Worm (Caenorhabditis elegans) whole organism, young adult: ENCODE data around the gene lem-4.

ENCODE experiments used
- D2030.7 ChIP-seq: fragments of 200-800 bp; sonication (Bioruptor generic); IDR thresholded peaks from 2 replicates; pipeline ENCODE4 v1.3.6; 2022; ENCODE audit warnings: missing genetic modification reagents, missing genetic modification characterization, missing compliant biosample characterization
- F10E7.11 ChIP-seq: sonication (generic microtip); optimal IDR thresholded peaks from 2 replicates; lab custom pipeline; 2017; ENCODE audit warnings: mild to moderate bottlenecking, missing genetic modification characterization, moderate library complexity, missing compliant biosample characterization
- F23B12.7 ChIP-seq: sonication (generic microtip); optimal IDR thresholded peaks from 2 replicates; lab custom pipeline; 2017; ENCODE audit warnings: missing genetic modification characterization, mild to moderate bottlenecking, missing compliant biosample characterization, antibody characterized with exemption, moderate library complexity; ENCODE audit not compliant: insufficient read depth
- F49E8.2 ChIP-seq: sonication (generic microtip); optimal IDR thresholded peaks from 3 replicates; lab custom pipeline; 2017; ENCODE audit warnings: missing genetic modification characterization, mild to moderate bottlenecking, missing compliant biosample characterization, antibody characterized with exemption, moderate library complexity; ENCODE audit not compliant: insufficient read depth
- K11D2.4 ChIP-seq: fragments of 200-800 bp; sonication (Bioruptor generic); IDR thresholded peaks from 2 replicates; pipeline ENCODE4 v1.3.6; 2022; ENCODE audit warnings: missing genetic modification reagents, missing genetic modification characterization, missing compliant biosample characterization
- Y56A3A.18 ChIP-seq: fragments of 200-800 bp; sonication (Bioruptor generic); IDR thresholded peaks from 2 replicates; pipeline ENCODE4 v1.3.6; 2022; ENCODE audit warnings: missing genetic modification reagents, missing genetic modification characterization, missing compliant biosample characterization
- aptf-3 ChIP-seq: fragments of 200-800 bp; sonication (Bioruptor generic); IDR thresholded peaks from 2 replicates; pipeline ENCODE4 v1.3.6; 2022; ENCODE audit warnings: missing genetic modification characterization, missing compliant biosample characterization
- attf-5 ChIP-seq: fragments of 200-800 bp; sonication (Bioruptor generic); optimal IDR thresholded peaks from 2 replicates; lab custom pipeline; 2018; ENCODE audit warnings: mild to moderate bottlenecking, missing genetic modification characterization, missing compliant biosample characterization
- cebp-1 ChIP-seq, 2 experiments: fragments of 200-800 bp in 1 of 2; sonication (Bioruptor generic) in 1 of 2; sonication (generic microtip) in 1 of 2; IDR thresholded peaks in 1 of 2; optimal IDR thresholded peaks in 1 of 2; 2 replicates each; pipeline versions ENCODE4 v1.3.6 to Lab custom; 2017 to 2022; ENCODE audit warnings: missing compliant biosample characterization in 2 of 2, missing genetic modification characterization in 2 of 2, mild to moderate bottlenecking in 1 of 2, missing genetic modification reagents in 1 of 2, moderate library complexity in 1 of 2
- ceh-27 ChIP-seq: fragments of 200-800 bp; sonication (Bioruptor generic); optimal IDR thresholded peaks from 2 replicates; lab custom pipeline; 2018; ENCODE audit warnings: mild to moderate bottlenecking, missing genetic modification characterization, moderate library complexity, missing compliant biosample characterization
- chd-7 ChIP-seq: sonication (generic microtip); optimal IDR thresholded peaks from 2 replicates; lab custom pipeline; 2016; ENCODE audit warnings: mild to moderate bottlenecking, missing genetic modification characterization, moderate library complexity, missing compliant biosample characterization
- die-1 ChIP-seq: sonication (generic microtip); optimal IDR thresholded peaks from 2 replicates; lab custom pipeline; 2016; ENCODE audit warnings: missing genotype, mild to moderate bottlenecking, missing genetic modification characterization, missing compliant biosample characterization
- dpl-1 ChIP-seq: fragments of 150-350 bp; optimal IDR thresholded peaks from 2 replicates; lab custom pipeline; 2014; ENCODE audit warnings: missing biosample characterization, missing genetic modification reagents, missing genetic modification characterization
- ekl-4 ChIP-seq: fragments of 200-800 bp; sonication (Bioruptor generic); IDR thresholded peaks from 2 replicates; pipeline ENCODE4 v1.3.6; 2022; ENCODE audit warnings: missing genetic modification reagents, missing genetic modification characterization, missing compliant biosample characterization
- him-1 ChIP-seq: sonication (generic microtip); optimal IDR thresholded peaks from 2 replicates; lab custom pipeline; 2016; ENCODE audit warnings: missing genotype, missing genetic modification reagents, missing genetic modification characterization, missing compliant biosample characterization
- hmg-1.2 ChIP-seq: fragments of 200-800 bp; sonication (Bioruptor generic); IDR thresholded peaks from 2 replicates; pipeline ENCODE4 v1.3.6; 2022; ENCODE audit warnings: missing genetic modification reagents, missing genetic modification characterization, missing compliant biosample characterization
- hmg-20 ChIP-seq: fragments of 200-800 bp; sonication (Bioruptor generic); IDR thresholded peaks from 2 replicates; pipeline ENCODE4 v1.3.6; 2022; ENCODE audit warnings: missing genetic modification reagents, missing genetic modification characterization, missing compliant biosample characterization
- let-526 ChIP-seq: fragments of 200-800 bp; sonication (Bioruptor generic); IDR thresholded peaks from 2 replicates; pipeline ENCODE4 v1.3.6; 2022; ENCODE audit warnings: missing genetic modification reagents, missing genetic modification characterization, missing compliant biosample characterization
- let-607 ChIP-seq, 2 experiments: fragments of 200-800 bp in 1 of 2; sonication (Bioruptor generic) in 1 of 2; sonication (generic microtip) in 1 of 2; optimal IDR thresholded peaks; 2 replicates each; lab custom pipeline; 2016 to 2018; ENCODE audit warnings: mild to moderate bottlenecking in 2 of 2, missing compliant biosample characterization in 2 of 2, missing genetic modification characterization in 2 of 2, moderate library complexity in 2 of 2, missing genotype in 1 of 2
- lin-26 ChIP-seq: fragments of 200-800 bp; sonication (Bioruptor generic); IDR thresholded peaks from 2 replicates; pipeline ENCODE4 v1.3.6; 2022; ENCODE audit warnings: missing genetic modification reagents, missing genetic modification characterization, missing compliant biosample characterization
- lin-40 ChIP-seq: sonication (generic microtip); optimal IDR thresholded peaks from 2 replicates; lab custom pipeline; 2016; ENCODE audit warnings: missing genetic modification characterization, mild to moderate bottlenecking, missing compliant biosample characterization, missing genotype, missing genetic modification reagents
- lin-54 ChIP-seq: fragments of 200-800 bp; sonication (Bioruptor generic); optimal IDR thresholded peaks from 2 replicates; lab custom pipeline; 2018; ENCODE audit warnings: mild to moderate bottlenecking, missing genetic modification characterization, missing compliant biosample characterization
- lsl-1 ChIP-seq: fragments of 200-800 bp; sonication (Bioruptor generic); optimal IDR thresholded peaks from 2 replicates; lab custom pipeline; 2018; ENCODE audit warnings: mild to moderate bottlenecking, missing genetic modification characterization, moderate library complexity, missing compliant biosample characterization
- mcd-1 ChIP-seq: fragments of 200-800 bp; sonication (Bioruptor generic); IDR thresholded peaks from 2 replicates; pipeline ENCODE4 v1.3.6; 2022; ENCODE audit warnings: missing genetic modification reagents, missing genetic modification characterization, missing compliant biosample characterization
- mxl-1 ChIP-seq: sonication (generic microtip); optimal IDR thresholded peaks from 2 replicates; lab custom pipeline; 2016; ENCODE audit warnings: missing genetic modification characterization, missing compliant biosample characterization
- nhr-27 ChIP-seq: fragments of 200-800 bp; sonication (Bioruptor generic); optimal IDR thresholded peaks from 2 replicates; lab custom pipeline; 2018; ENCODE audit warnings: mild to moderate bottlenecking, missing genetic modification characterization, moderate library complexity, missing compliant biosample characterization
- nhr-80 ChIP-seq: sonication (generic microtip); optimal IDR thresholded peaks from 2 replicates; lab custom pipeline; 2016; ENCODE audit warnings: missing genetic modification characterization, missing compliant biosample characterization
- nhr-90 ChIP-seq: sonication (generic microtip); optimal IDR thresholded peaks from 2 replicates; lab custom pipeline; 2016; ENCODE audit warnings: missing genotype, mild to moderate bottlenecking, missing genetic modification characterization, missing compliant biosample characterization
- pbrm-1 ChIP-seq: fragments of 200-800 bp; sonication (Bioruptor generic); IDR thresholded peaks from 2 replicates; pipeline ENCODE4 v1.3.6; 2022; ENCODE audit warnings: missing genetic modification reagents, missing genetic modification characterization, missing compliant biosample characterization
- snpc-1.1 ChIP-seq: sonication (generic microtip); optimal IDR thresholded peaks from 2 replicates; lab custom pipeline; 2017; ENCODE audit warnings: missing genetic modification characterization, mild to moderate bottlenecking, missing compliant biosample characterization, antibody characterized with exemption, moderate library complexity, missing genotype, missing genetic modification reagents; ENCODE audit not compliant: insufficient read depth
- snpc-3.4 ChIP-seq: sonication (generic microtip); optimal IDR thresholded peaks from 2 replicates; lab custom pipeline; 2017; ENCODE audit warnings: missing genetic modification characterization, mild to moderate bottlenecking, missing compliant biosample characterization, antibody characterized with exemption, moderate library complexity, missing genotype, missing genetic modification reagents
- snpc-4 ChIP-seq, 5 experiments: fragments of 150-350 bp in 1 of 5; sonication (generic microtip) in 4 of 5; optimal IDR thresholded peaks; 2 replicates each; lab custom pipeline; 2014 to 2018; ENCODE audit warnings: missing genetic modification characterization in 5 of 5, missing biosample characterization in 3 of 5, antibody characterized with exemption in 2 of 5, mild to moderate bottlenecking in 2 of 5, missing compliant biosample characterization in 2 of 5, missing genotype in 2 of 5, moderate library complexity in 2 of 5, missing genetic modification reagents in 1 of 5
- sptf-2 ChIP-seq: fragments of 200-800 bp; sonication (Bioruptor generic); optimal IDR thresholded peaks from 2 replicates; lab custom pipeline; 2018; ENCODE audit warnings: mild to moderate bottlenecking, missing genetic modification characterization, missing compliant biosample characterization
- tbp1 ChIP-seq: fragments of 200-800 bp; sonication (Bioruptor generic); optimal IDR thresholded peaks from 2 replicates; lab custom pipeline; 2018; ENCODE audit warnings: mild to moderate bottlenecking, missing genetic modification characterization, missing compliant biosample characterization
- unc-130 ChIP-seq: sonication (generic microtip); optimal IDR thresholded peaks from 2 replicates; lab custom pipeline; 2016; ENCODE audit warnings: missing genetic modification reagents, missing genetic modification characterization, missing compliant biosample characterization
- xnd-1 ChIP-seq: sonication (generic microtip); optimal IDR thresholded peaks from 2 replicates; lab custom pipeline; 2016; ENCODE audit warnings: missing genotype, missing genetic modification reagents, missing genetic modification characterization, missing compliant biosample characterization
- ztf-25 ChIP-seq: fragments of 200-800 bp; sonication (Bioruptor generic); IDR thresholded peaks from 2 replicates; pipeline ENCODE4 v1.3.6; 2022; ENCODE audit warnings: missing genetic modification reagents, missing genetic modification characterization, missing compliant biosample characterization
- ztf-28 ChIP-seq: fragments of 200-800 bp; sonication (Bioruptor generic); IDR thresholded peaks from 2 replicates; pipeline ENCODE4 v1.3.6; 2022; ENCODE audit warnings: missing genetic modification reagents, missing genetic modification characterization, missing compliant biosample characterization

Gene lem-4

DNA sequence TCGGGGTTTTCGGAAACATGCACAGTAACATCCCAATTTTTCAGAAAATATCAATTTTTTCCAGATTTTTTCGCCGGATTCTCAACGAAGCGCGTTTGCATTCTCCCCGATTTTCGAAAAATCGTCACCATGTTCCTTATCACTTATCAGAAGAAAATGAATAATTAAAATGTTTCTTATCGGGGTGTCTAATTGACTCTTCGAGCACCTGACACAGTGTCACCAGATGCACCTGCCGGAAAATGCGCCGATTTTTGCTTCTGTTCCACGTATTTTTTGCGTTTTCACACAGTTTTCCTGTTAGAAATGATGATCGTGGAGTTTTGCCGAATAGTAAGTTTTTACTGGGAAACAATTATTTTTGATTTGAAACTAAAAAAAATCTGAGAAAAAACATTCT lies 903 bp upstream of the lem-4 start:
- TF ChIP-seq attf-5 (GFP tag; lab: Kevin White, UChicago), result peak; percentile 4
- peak; percentile 57 for TF ChIP-seq nhr-80 (tag; lab: Kevin White, UChicago)
- TF ChIP-seq mcd-1 (GFP tag; lab: Robert Waterston, UW), result 0 out of 2 replicates have a peak, but pooled peaks have one; percentile 27
- TF ChIP-seq let-607 (tag; optimal IDR thresholded peaks at IDR 0.05; lab: Kevin White, UChicago), result peak; percentile 37 to 39
- no peak for TF ChIP-seq him-1 (tag; lab: Kevin White, UChicago)

DNA sequence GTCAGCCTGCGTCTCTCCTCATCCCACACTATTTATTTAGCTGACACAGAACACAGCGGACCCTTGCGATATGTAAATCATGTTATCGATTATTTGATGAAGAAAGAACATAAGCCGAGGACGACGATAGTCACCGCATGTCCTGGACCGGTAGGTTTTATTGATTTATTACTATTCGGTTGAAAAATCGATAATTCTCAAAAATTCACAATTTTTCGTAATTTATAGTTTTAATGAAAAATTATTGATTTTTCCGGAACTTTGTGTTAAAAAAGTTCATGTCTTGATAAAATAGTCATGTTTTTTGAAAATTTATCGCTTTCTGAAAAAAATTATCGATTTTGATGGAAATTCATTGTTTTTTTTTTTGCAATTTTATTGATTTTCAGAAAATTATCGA lies 6.4 kb downstream of the lem-4 start:
- TF ChIP-seq let-526 (GFP tag; lab: Robert Waterston, UW), result no peak
- no peak for TF ChIP-seq F10E7.11 (tag; lab: Kevin White, UChicago)
- no peak for TF ChIP-seq snpc-1.1 (tag; lab: Kevin White, UChicago)

DNA sequence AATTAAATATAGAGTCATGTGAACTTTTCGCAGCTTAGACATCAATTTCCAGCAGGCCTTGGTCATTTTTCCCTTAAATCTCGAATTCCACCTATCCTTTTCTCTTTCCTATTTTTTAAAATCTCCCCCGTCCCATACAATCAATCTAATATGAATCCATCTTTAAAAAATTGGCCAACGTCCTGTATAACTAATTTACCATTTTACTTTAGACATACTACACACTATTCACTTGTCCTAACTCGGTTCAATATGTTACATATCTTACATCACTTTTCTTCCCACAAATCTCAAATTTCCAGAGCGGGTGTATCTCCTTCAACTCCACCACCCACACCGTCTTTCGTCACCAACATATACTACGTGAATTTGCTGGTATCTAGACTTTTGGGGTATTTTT lies 9.4 kb downstream of the lem-4 start, which contains the start of gene lgc-33:
lgc-33 (plus strand) TSS at position 301 of the 400 bp plus-strand sequence.
- TF ChIP-seq sptf-2 (GFP tag; lab: Kevin White, UChicago), result no peak
- TF ChIP-seq aptf-3 (GFP tag; lab: Robert Waterston, UW), result no peak
- TF ChIP-seq, all 124 proteins: peak for 0

DNA sequence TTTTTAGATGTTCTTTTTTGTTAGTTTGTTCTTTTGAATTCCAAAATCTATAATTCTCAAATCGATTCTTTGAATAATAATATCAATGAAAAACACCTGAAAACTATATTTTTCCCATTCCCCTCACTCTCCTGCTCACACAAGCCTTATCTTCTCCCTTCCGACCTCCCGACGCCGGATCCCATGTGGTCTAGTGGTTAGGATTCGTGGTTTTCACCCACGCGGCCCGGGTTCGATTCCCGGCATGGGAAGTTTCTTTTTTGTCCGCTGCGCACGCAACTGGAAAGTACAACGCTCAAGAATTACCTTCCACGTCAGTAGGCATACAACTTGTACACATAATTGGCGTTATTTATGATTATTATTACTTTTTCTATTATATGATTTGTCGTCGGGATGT lies 11.9 kb downstream of the lem-4 start:
- no peak for TF ChIP-seq aptf-3 (GFP tag; lab: Robert Waterston, UW)
- TF ChIP-seq D2030.7 (GFP tag; lab: Robert Waterston, UW), result peak; percentile 74
- TF ChIP-seq mcd-1 (GFP tag; lab: Robert Waterston, UW), result peak; percentile 70
- TF ChIP-seq sptf-2 (GFP tag; lab: Kevin White, UChicago), result no peak
- peak; percentile 94 for TF ChIP-seq tbp1 (GFP tag; lab: Kevin White, UChicago)
- TF ChIP-seq cebp-1 (GFP tag; IDR thresholded peaks at IDR 0.05; lab: Robert Waterston, UW), result no peak
- TF ChIP-seq cebp-1 (tag; optimal IDR thresholded peaks at IDR 0.05; lab: Kevin White, UChicago), result peak; percentile 36
- TF ChIP-seq unc-130 (GFP tag; lab: Kevin White, UChicago), result peak; percentile 28
- TF ChIP-seq lin-40 (tag; lab: Kevin White, UChicago), result peak; percentile 41
- no peak for TF ChIP-seq xnd-1 (tag; lab: Kevin White, UChicago)
- peak; percentile 53; the same call in 1 of the 2 replicates for TF ChIP-seq hmg-20 (GFP tag; lab: Robert Waterston, UW)
- TF ChIP-seq chd-7 (tag; lab: Kevin White, UChicago), result no peak
- peak; percentile 56 for TF ChIP-seq hmg-1.2 (GFP tag; lab: Robert Waterston, UW)
- TF ChIP-seq nhr-90, result peak; percentile 52
- TF ChIP-seq nhr-27, result no peak
- 0 out of 2 replicates have a peak, but pooled peaks have one; percentile 21 for TF ChIP-seq ztf-25 (GFP tag; lab: Robert Waterston, UW)
- TF ChIP-seq lsl-1 (GFP tag; lab: Kevin White, UChicago), result peak; percentile 30
- TF ChIP-seq attf-5 (GFP tag; lab: Kevin White, UChicago), result peak; percentile 4
- TF ChIP-seq mxl-1 (tag; lab: Kevin White, UChicago), result peak; percentile 5
- peak; percentile 90 for TF ChIP-seq F23B12.7 (tag; lab: Kevin White, UChicago)
- TF ChIP-seq nhr-80 (tag; lab: Kevin White, UChicago), result peak; percentile 4
- TF ChIP-seq snpc-4 (GFP tag; optimal IDR thresholded peaks at IDR 0.05; lab: Kevin White, UChicago), result no peak
- peak; percentile 6 to 84 (median 60) for TF ChIP-seq snpc-4 (tag; optimal IDR thresholded peaks at IDR 0.05; lab: Kevin White, UChicago)
- TF ChIP-seq lin-54 (GFP tag; lab: Kevin White, UChicago), result peak; percentile 28
- TF ChIP-seq him-1 (tag; lab: Kevin White, UChicago), result peak; percentile 67
- TF ChIP-seq dpl-1 (GFP tag; lab: Kevin White, UChicago), result peak; percentile 38
- peak; percentile 32; the same call in 1 of the 2 replicates for TF ChIP-seq Y56A3A.18
- no peak for TF ChIP-seq K11D2.4 (GFP tag; lab: Robert Waterston, UW)
- peak; percentile 72 for TF ChIP-seq die-1
- 0 out of 2 replicates have a peak, but pooled peaks have one; percentile 26 for TF ChIP-seq ztf-28 (GFP tag; lab: Robert Waterston, UW)
- no peak for TF ChIP-seq F49E8.2 (tag; lab: Kevin White, UChicago)
- peak; percentile 21 for TF ChIP-seq snpc-3.4 (tag; lab: Kevin White, UChicago)
- peak; percentile 82 for TF ChIP-seq lin-26 (GFP tag; lab: Robert Waterston, UW)
- peak; percentile 38; the same call in 1 of the 2 replicates for TF ChIP-seq ekl-4 (GFP tag; lab: Robert Waterston, UW)
- peak; percentile 32 for TF ChIP-seq ceh-27
- TF ChIP-seq pbrm-1 (GFP tag; lab: Robert Waterston, UW), result 0 out of 2 replicates have a peak, but pooled peaks have one; percentile 32
